Worm (Caenorhabditis elegans) whole organism, early embryonic: ENCODE data around the gene W08F4.13.

Experiments
- aly-1 ChIP-seq: sonication (generic microtip); optimal IDR thresholded peaks from 2 replicates; lab custom pipeline; 2016; ENCODE audit warnings: missing genetic modification characterization, missing compliant biosample characterization
- ama-1 ChIP-seq: fragments of 150-350 bp; optimal IDR thresholded peaks from 2 replicates; lab custom pipeline; 2014
- ceh-13 ChIP-seq: fragments of 200-800 bp; sonication (Bioruptor generic); optimal IDR thresholded peaks from 2 replicates; lab custom pipeline; 2018; ENCODE audit warnings: mild to moderate bottlenecking, missing genetic modification characterization, missing compliant biosample characterization
- ceh-36 ChIP-seq: sonication (generic microtip); optimal IDR thresholded peaks from 2 replicates; lab custom pipeline; 2016; ENCODE audit warnings: missing genetic modification characterization, inconsistent platforms, missing compliant biosample characterization
- flt-1 ChIP-seq: fragments of 200-800 bp; sonication (Bioruptor generic); IDR thresholded peaks from 2 replicates; pipeline ENCODE4 v1.3.6; 2022; ENCODE audit warnings: missing genetic modification characterization, missing compliant biosample characterization
- hmg-4 ChIP-seq: fragments of 200-800 bp; sonication (Bioruptor generic); optimal IDR thresholded peaks from 2 replicates; lab custom pipeline; 2018; ENCODE audit warnings: mild to moderate bottlenecking, missing genetic modification characterization, missing compliant biosample characterization
- hnd-1 ChIP-seq: sonication (generic microtip); optimal IDR thresholded peaks from 2 replicates; lab custom pipeline; 2016; ENCODE audit warnings: missing genetic modification characterization, missing compliant biosample characterization
- scrt-1 ChIP-seq: fragments of 200-800 bp; sonication (Bioruptor generic); IDR thresholded peaks from 2 replicates; pipeline ENCODE4 v1.3.6; 2022; ENCODE audit warnings: missing genetic modification characterization, missing compliant biosample characterization
- sea-1 ChIP-seq: fragments of 200-800 bp; sonication (Bioruptor generic); conservative IDR thresholded peaks from 2 replicates; pipeline ENCODE4 v1.3.6; 2022; ENCODE audit warnings: missing genetic modification characterization, missing compliant biosample characterization
- tbx-11 ChIP-seq: fragments of 200-800 bp; sonication (Bioruptor generic); IDR thresholded peaks from 2 replicates; pipeline ENCODE4 v1.3.6; 2022; ENCODE audit warnings: missing genetic modification characterization, missing compliant biosample characterization
- tbx-37 ChIP-seq: fragments of 200-800 bp; sonication (Bioruptor generic); conservative IDR thresholded peaks from 2 replicates; pipeline ENCODE4 v1.3.6; 2022; ENCODE audit warnings: missing genetic modification reagents, missing genetic modification characterization, missing compliant biosample characterization

DNA sequence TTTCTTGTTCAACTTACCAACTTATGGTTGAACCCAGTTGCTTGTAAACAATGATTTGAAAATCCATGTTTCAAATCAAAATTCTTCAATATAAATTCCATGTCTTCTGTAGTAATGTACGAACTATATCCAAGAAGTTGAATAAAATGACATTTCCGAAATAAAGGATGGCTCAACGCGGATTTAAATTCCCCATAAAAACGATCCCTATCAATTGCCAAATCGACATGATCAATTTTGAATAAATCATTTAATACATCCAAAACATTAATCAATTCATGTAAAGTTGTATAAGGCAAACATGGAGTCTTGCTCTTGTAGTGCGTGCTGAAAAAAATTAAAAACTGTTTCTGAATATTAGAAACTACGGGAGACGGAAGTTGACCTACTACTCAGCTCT, 6.5 kb downstream of the W08F4.13 start, which contains the start of gene W08F4.10:
- no peak for TF ChIP-seq ama-1 (lab: Kevin White, UChicago)
- no peak for TF ChIP-seq ceh-13 (GFP tag; lab: Kevin White, UChicago)
- TF ChIP-seq scrt-1 (GFP tag; lab: Robert Waterston, UW) = no peak
- TF ChIP-seq sea-1 (GFP tag; lab: Robert Waterston, UW) = no peak
- TF ChIP-seq ceh-36 (tag; lab: Kevin White, UChicago) = no peak
- no peak for TF ChIP-seq flt-1 (GFP tag; lab: Robert Waterston, UW)
- no peak for TF ChIP-seq tbx-11 (GFP tag; lab: Robert Waterston, UW)
- no peak for TF ChIP-seq hnd-1
- TF ChIP-seq hmg-4 (GFP tag; lab: Kevin White, UChicago) = no peak
- TF ChIP-seq tbx-37 = no peak
- TF ChIP-seq aly-1 = no peak
